Worm (Caenorhabditis elegans) whole organism, L4 larva: ENCODE measurements around the gene F32B6.4.

ENCODE experiments used
- D1046.2 ChIP-seq: fragments of 200-800 bp; sonication (Bioruptor generic); IDR thresholded peaks from 2 replicates; pipeline ENCODE4 v1.3.6; 2022; ENCODE audit warnings: missing genetic modification characterization, missing compliant biosample characterization
- F26F4.8 ChIP-seq: fragments of 200-800 bp; sonication (Bioruptor generic); conservative IDR thresholded peaks from 2 replicates; pipeline ENCODE4 v1.3.6; 2022; ENCODE audit warnings: missing genetic modification characterization, missing compliant biosample characterization
- F37D6.2 ChIP-seq: sonication (generic microtip); optimal IDR thresholded peaks from 2 replicates; lab custom pipeline; 2016; ENCODE audit warnings: mild to moderate bottlenecking, missing genetic modification characterization, missing compliant biosample characterization
- T26A8.4 ChIP-seq: fragments of 200-800 bp; sonication (Bioruptor generic); IDR thresholded peaks from 2 replicates; pipeline ENCODE4 v1.3.6; 2022; ENCODE audit warnings: missing genetic modification characterization, missing compliant biosample characterization
- Y5F2A.4 ChIP-seq: fragments of 200-800 bp; sonication (Bioruptor generic); optimal IDR thresholded peaks from 2 replicates; lab custom pipeline; 2018; ENCODE audit warnings: mild to moderate bottlenecking, missing genetic modification characterization, missing compliant biosample characterization
- ZK546.5 ChIP-seq, 2 experiments: sonication (generic microtip); optimal IDR thresholded peaks; 2 replicates each; lab custom pipeline; 2017; ENCODE audit warnings: missing biosample characterization in 2 of 2, missing genetic modification characterization in 2 of 2
- aha-1 ChIP-seq: fragments of 150-350 bp; peaks from one replicate; lab custom pipeline; 2014; ENCODE audit warnings: missing biosample characterization, missing genetic modification characterization
- ces-1 ChIP-seq: fragments of 150-350 bp; sonication (generic microtip); optimal IDR thresholded peaks from 4 replicates; lab custom pipeline; 2014; ENCODE audit warnings: missing biosample characterization, missing genetic modification reagents, missing genetic modification characterization
- daf-16 ChIP-seq, 3 experiments: sonication (generic microtip); optimal IDR thresholded peaks; 2 replicates each; lab custom pipeline; 2016 to 2017; ENCODE audit warnings: missing genetic modification characterization in 3 of 3, missing genetic modification reagents in 3 of 3, mild to moderate bottlenecking in 2 of 3, missing compliant biosample characterization in 2 of 3, missing biosample characterization in 1 of 3, moderate library complexity in 1 of 3
- daf-19 ChIP-seq: fragments of 200-800 bp; sonication (Bioruptor generic); conservative IDR thresholded peaks from 2 replicates; pipeline ENCODE4 v1.3.6; 2022; ENCODE audit warnings: missing genetic modification characterization, missing compliant biosample characterization
- dmd-6 ChIP-seq: fragments of 200-800 bp; sonication (Bioruptor generic); IDR thresholded peaks from 2 replicates; pipeline ENCODE4 v1.3.6; 2022; ENCODE audit warnings: missing genetic modification reagents, missing genetic modification characterization, missing compliant biosample characterization
- dmd-9 ChIP-seq: fragments of 200-800 bp; sonication (Bioruptor generic); IDR thresholded peaks from 2 replicates; pipeline ENCODE4 v1.3.6; 2022; ENCODE audit warnings: missing genetic modification reagents, missing genetic modification characterization, missing compliant biosample characterization
- egl-43 ChIP-seq: fragments of 200-800 bp; sonication (Bioruptor generic); IDR thresholded peaks from 2 replicates; pipeline ENCODE4 v1.3.6; 2022; ENCODE audit warnings: missing genetic modification reagents, missing genetic modification characterization, missing compliant biosample characterization
- fkh-10 ChIP-seq: fragments of 150-350 bp; optimal IDR thresholded peaks from 2 replicates; lab custom pipeline; 2014; ENCODE audit warnings: missing biosample characterization, missing genetic modification reagents, missing genetic modification characterization
- hlh-11 ChIP-seq: fragments of 200-800 bp; sonication (Bioruptor generic); optimal IDR thresholded peaks from 2 replicates; lab custom pipeline; 2018; ENCODE audit warnings: mild to moderate bottlenecking, missing genetic modification characterization, missing compliant biosample characterization
- jun-1 ChIP-seq: fragments of 150-350 bp; optimal IDR thresholded peaks from 2 replicates; lab custom pipeline; 2014; ENCODE audit warnings: missing biosample characterization, missing genetic modification reagents, missing genetic modification characterization
- lin-1 ChIP-seq: fragments of 200-800 bp; sonication (Bioruptor generic); IDR thresholded peaks from 2 replicates; pipeline ENCODE4 v1.3.6; 2022; ENCODE audit warnings: missing genetic modification reagents, missing genetic modification characterization, missing compliant biosample characterization
- lin-29 ChIP-seq: fragments of 200-800 bp; sonication (Bioruptor generic); IDR thresholded peaks from 2 replicates; pipeline ENCODE4 v1.3.6; 2022; ENCODE audit warnings: missing genetic modification reagents, missing genetic modification characterization, missing compliant biosample characterization
- madf-9 ChIP-seq: fragments of 200-800 bp; sonication (Bioruptor generic); conservative IDR thresholded peaks from 2 replicates; pipeline ENCODE4 v1.3.6; 2022; ENCODE audit warnings: missing genetic modification reagents, missing genetic modification characterization, missing compliant biosample characterization
- mdl-1 ChIP-seq, 2 experiments: fragments of 150-350 bp in 1 of 2; sonication (generic microtip) in 1 of 2; optimal IDR thresholded peaks; 2 replicates each; lab custom pipeline; 2014 to 2017; ENCODE audit warnings: missing biosample characterization in 2 of 2, missing genetic modification characterization in 2 of 2
- mep-1 ChIP-seq: fragments of 150-350 bp; sonication (generic microtip); optimal IDR thresholded peaks from 3 replicates; lab custom pipeline; 2014; ENCODE audit warnings: missing biosample characterization, missing genetic modification characterization
- mes-2 ChIP-seq: sonication (generic microtip); optimal IDR thresholded peaks from 2 replicates; lab custom pipeline; 2016; ENCODE audit warnings: missing genotype, mild to moderate bottlenecking, missing genetic modification characterization, missing compliant biosample characterization; ENCODE audit not compliant: poor library complexity, severe bottlenecking
- mxl-3 ChIP-seq: fragments of 200-800 bp; sonication (Bioruptor generic); optimal IDR thresholded peaks from 2 replicates; lab custom pipeline; 2018; ENCODE audit warnings: mild to moderate bottlenecking, missing genetic modification characterization, missing compliant biosample characterization
- nhr-10 ChIP-seq: fragments of 150-350 bp; optimal IDR thresholded peaks from 2 replicates; lab custom pipeline; 2014; ENCODE audit warnings: missing biosample characterization, missing genetic modification characterization
- nhr-48 ChIP-seq: sonication (generic microtip); optimal IDR thresholded peaks from 2 replicates; lab custom pipeline; 2016; ENCODE audit warnings: mild to moderate bottlenecking, missing genetic modification characterization, missing compliant biosample characterization
- pha-4 ChIP-seq, 2 experiments: fragments of 150-350 bp in 1 of 2; fragments of 200-800 bp in 1 of 2; sonication (Bioruptor generic) in 1 of 2; IDR thresholded peaks in 1 of 2; optimal IDR thresholded peaks in 1 of 2; 2 replicates each; pipeline versions ENCODE4 v1.3.6 to Lab custom; 2014 to 2022; ENCODE audit warnings: missing genetic modification characterization in 2 of 2, missing genetic modification reagents in 2 of 2, missing biosample characterization in 1 of 2, missing compliant biosample characterization in 1 of 2
- rbr-2 ChIP-seq: sonication (generic microtip); optimal IDR thresholded peaks from 2 replicates; lab custom pipeline; 2016; ENCODE audit warnings: missing genotype, missing genetic modification characterization, missing compliant biosample characterization
- spr-1 ChIP-seq: sonication (generic microtip); optimal IDR thresholded peaks from 2 replicates; lab custom pipeline; 2016; ENCODE audit warnings: mild to moderate bottlenecking, missing genetic modification characterization, missing compliant biosample characterization
- spr-3 ChIP-seq: fragments of 200-800 bp; sonication (Bioruptor generic); optimal IDR thresholded peaks from 2 replicates; lab custom pipeline; 2018; ENCODE audit warnings: mild to moderate bottlenecking, missing genetic modification characterization, missing compliant biosample characterization
- tra-1 ChIP-seq: fragments of 200-800 bp; sonication (Bioruptor generic); IDR thresholded peaks from 2 replicates; pipeline ENCODE4 v1.3.6; 2022; ENCODE audit warnings: missing genetic modification reagents, missing genetic modification characterization, missing compliant biosample characterization
- unc-130 ChIP-seq: sonication (generic microtip); optimal IDR thresholded peaks from 2 replicates; lab custom pipeline; 2016; ENCODE audit warnings: missing genetic modification reagents, missing genetic modification characterization, missing compliant biosample characterization
- unc-62 ChIP-seq, 3 experiments: fragments of 150-350 bp in 1 of 3; sonication (generic microtip); optimal IDR thresholded peaks in 2 of 3; peaks in 1 of 3; 1 replicate in 1 of 3; 2 replicates in 2 of 3; lab custom pipeline; 2014 to 2017; ENCODE audit warnings: missing biosample characterization in 3 of 3, missing genetic modification characterization in 3 of 3, missing genetic modification reagents in 3 of 3, missing genotype in 1 of 3
- zag-1 ChIP-seq: fragments of 150-350 bp; optimal IDR thresholded peaks from 2 replicates; lab custom pipeline; 2014; ENCODE audit warnings: missing biosample characterization, missing genetic modification characterization

The F32B6.4 gene

DNA sequence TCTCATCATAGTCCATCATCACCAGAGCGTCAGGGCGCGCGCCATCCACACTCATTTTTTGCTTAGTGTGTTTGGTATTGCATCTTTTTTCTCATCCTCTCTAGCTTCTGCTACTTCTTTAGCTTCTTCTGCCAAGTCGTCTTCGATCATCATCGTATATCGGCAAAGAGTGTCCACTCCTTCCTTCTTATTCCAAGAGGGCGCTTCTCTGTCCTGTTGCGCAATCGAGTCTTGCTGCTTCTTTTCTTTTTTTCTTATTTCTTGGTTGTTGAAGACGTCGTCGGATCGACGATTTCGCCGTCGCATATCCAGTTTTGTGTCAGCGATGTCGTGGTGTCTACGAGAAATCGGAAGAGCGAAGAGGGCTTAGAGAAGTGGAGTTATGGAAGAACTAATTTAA, 21.2 kb upstream of the F32B6.4 start:
- TF ChIP-seq nhr-48 (tag; lab: Kevin White, UChicago) = peak; percentile 19
- TF ChIP-seq T26A8.4 = 0 out of 2 replicates have a peak, but pooled peaks have one; percentile 35
- TF ChIP-seq aha-1 (tag; lab: Kevin White, UChicago) = peak; percentile 21
- TF ChIP-seq mdl-1 (tag; optimal IDR thresholded peaks at IDR 0.05; lab: Kevin White, UChicago) = peak in 1 of 2 experiments; percentile 12
- TF ChIP-seq spr-1 (tag; lab: Kevin White, UChicago) = peak; percentile 36
- peak; percentile 54 for TF ChIP-seq mxl-3 (GFP tag; lab: Kevin White, UChicago)
- no peak for TF ChIP-seq daf-19 (GFP tag; lab: Robert Waterston, UW)
- peak; percentile 58 for TF ChIP-seq hlh-11 (tag; lab: Kevin White, UChicago)
- no peak for TF ChIP-seq F26F4.8
- TF ChIP-seq dmd-9 (GFP tag; lab: Robert Waterston, UW) = no peak

ce11 chrIV:9903608-9904007, 11.8 kb upstream of the F32B6.4 start, which contains the start of gene best-13:
best-13 (plus strand) TSS chrIV:9903908.
- no peak for TF ChIP-seq tra-1
- TF ChIP-seq rbr-2 (tag; lab: Kevin White, UChicago) = no peak
- TF ChIP-seq nhr-10 = no peak
- TF ChIP-seq zag-1 (tag; lab: Kevin White, UChicago) = no peak
- no peak for TF ChIP-seq unc-130 (GFP tag; lab: Kevin White, UChicago)
- TF ChIP-seq jun-1 = no peak
- no peak for TF ChIP-seq spr-3 (GFP tag; lab: Kevin White, UChicago)
- no peak for TF ChIP-seq hlh-11 (tag; lab: Kevin White, UChicago)
- TF ChIP-seq F37D6.2 = no peak
- no peak for TF ChIP-seq madf-9 (GFP tag; lab: Robert Waterston, UW)
- no peak for TF ChIP-seq Y5F2A.4 (GFP tag; lab: Kevin White, UChicago)
- no peak for TF ChIP-seq lin-29 (GFP tag; lab: Robert Waterston, UW)
- no peak for TF ChIP-seq D1046.2 (GFP tag; lab: Robert Waterston, UW)
- TF ChIP-seq pha-4 (GFP tag; IDR thresholded peaks at IDR 0.05; lab: Robert Waterston, UW) = no peak
- no peak for TF ChIP-seq pha-4 (tag; optimal IDR thresholded peaks at IDR 0.05; lab: Kevin White, UChicago)
- no peak for TF ChIP-seq mep-1 (tag; lab: Kevin White, UChicago)
- TF ChIP-seq daf-19 (GFP tag; lab: Robert Waterston, UW) = no peak
- TF ChIP-seq lin-1 = no peak

- TF ChIP-seq dmd-9 (GFP tag; lab: Robert Waterston, UW) = no peak
- no peak for TF ChIP-seq daf-16 (GFP tag; optimal IDR thresholded peaks at IDR 0.05; lab: Kevin White, UChicago)
- no peak for TF ChIP-seq daf-16 (tag; optimal IDR thresholded peaks at IDR 0.05; lab: Kevin White, UChicago)
- TF ChIP-seq ces-1 (GFP tag; lab: Kevin White, UChicago) = peak; percentile 61
- no peak for TF ChIP-seq egl-43
- peak; percentile 25 for TF ChIP-seq fkh-10 (GFP tag; lab: Kevin White, UChicago)
- TF ChIP-seq nhr-48 (tag; lab: Kevin White, UChicago) = no peak
- TF ChIP-seq mes-2 (tag; lab: Kevin White, UChicago) = peak; percentile 65
- no peak for TF ChIP-seq ZK546.5 (tag; optimal IDR thresholded peaks at IDR 0.05; lab: Kevin White, UChicago)
- 0 out of 2 replicates have a peak, but pooled peaks have one; percentile 5 for TF ChIP-seq dmd-6
Measured at ce11 chrIV:9899227-9899626, 7.4 kb upstream of the F32B6.4 start.

- TF ChIP-seq unc-62 (GFP tag; optimal IDR thresholded peaks at IDR 0.05 in 1 of 2; lab: Kevin White, UChicago) (no peak), unc-62 (tag; optimal IDR thresholded peaks at IDR 0.05; lab: Kevin White, UChicago) (no peak), aha-1 (tag; lab: Kevin White, UChicago) (peak; percentile 58), dmd-6 (0 out of 2 replicates have a peak, but pooled peaks have one; percentile 4)
Measured at ce11 chrIV:9898712-9899111, 6.9 kb upstream of the F32B6.4 start, which contains the start of gene tbc-3. tbc-3 (plus strand) TSS chrIV:9899012.
